Worm (Caenorhabditis elegans) whole organism, L1 larva: ENCODE results near the gene F47B7.2.

ENCODE experiments used
- C04F5.9 ChIP-seq: sonication (generic microtip); optimal IDR thresholded peaks from 2 replicates; lab custom pipeline; 2016; ENCODE audit warnings: missing genetic modification characterization, missing compliant biosample characterization
- C34B4.2 ChIP-seq: sonication (generic microtip); optimal IDR thresholded peaks from 2 replicates; lab custom pipeline; 2017; ENCODE audit warnings: mild to moderate bottlenecking, missing genetic modification characterization, missing compliant biosample characterization
- Y116A8C.19 ChIP-seq: sonication (generic microtip); optimal IDR thresholded peaks from 2 replicates; lab custom pipeline; 2016; ENCODE audit warnings: missing compliant biosample characterization, missing genetic modification characterization, borderline replicate concordance
- blmp-1 ChIP-seq: fragments of 150-350 bp; optimal IDR thresholded peaks from 2 replicates; lab custom pipeline; 2014; ENCODE audit warnings: missing biosample characterization, missing genetic modification characterization
- ceh-82 ChIP-seq, 3 experiments: fragments of 150-350 bp in 1 of 3; sonication (generic microtip) in 2 of 3; optimal IDR thresholded peaks; 2 replicates each; lab custom pipeline; 2014 to 2017; ENCODE audit warnings: missing biosample characterization in 3 of 3, missing genetic modification characterization in 3 of 3
- ceh-90 ChIP-seq: sonication (generic microtip); optimal IDR thresholded peaks from 2 replicates; lab custom pipeline; 2016; ENCODE audit warnings: missing genetic modification characterization, missing compliant biosample characterization
- ces-1 ChIP-seq: fragments of 150-350 bp; optimal IDR thresholded peaks from 2 replicates; lab custom pipeline; 2014; ENCODE audit warnings: missing biosample characterization, missing genetic modification reagents, missing genetic modification characterization
- dpl-1 ChIP-seq, 3 experiments: fragments of 150-350 bp in 2 of 3; sonication (generic microtip) in 1 of 3; optimal IDR thresholded peaks; 2 replicates each; lab custom pipeline; 2014 to 2017; ENCODE audit warnings: missing biosample characterization in 3 of 3, missing genetic modification characterization in 3 of 3, missing genetic modification reagents in 3 of 3
- dsc-1 ChIP-seq: sonication (generic microtip); optimal IDR thresholded peaks from 2 replicates; lab custom pipeline; 2016; ENCODE audit warnings: mild to moderate bottlenecking, missing genetic modification characterization, missing compliant biosample characterization
- egl-13 ChIP-seq: sonication (generic microtip); optimal IDR thresholded peaks from 2 replicates; lab custom pipeline; 2016; ENCODE audit warnings: missing genotype, missing genetic modification reagents, missing genetic modification characterization, missing compliant biosample characterization
- elt-2 ChIP-seq: sonication (generic microtip); optimal IDR thresholded peaks from 2 replicates; lab custom pipeline; 2016; ENCODE audit warnings: missing genetic modification characterization, mild to moderate bottlenecking, inconsistent platforms, missing compliant biosample characterization, missing genetic modification reagents
- elt-3 ChIP-seq, 6 experiments: fragments of 150-350 bp in 1 of 6; sonication (generic microtip); optimal IDR thresholded peaks; 2 replicates each; lab custom pipeline; 2017 to 2018; ENCODE audit warnings: missing biosample characterization in 6 of 6, missing genetic modification characterization in 6 of 6, inconsistent platforms in 1 of 6
- fkh-4 ChIP-seq: sonication (generic microtip); optimal IDR thresholded peaks from 2 replicates; lab custom pipeline; 2016; ENCODE audit warnings: missing compliant biosample characterization, missing genetic modification characterization, borderline replicate concordance
- fkh-8 ChIP-seq: sonication (generic microtip); optimal IDR thresholded peaks from 2 replicates; lab custom pipeline; 2016; ENCODE audit warnings: mild to moderate bottlenecking, missing genetic modification characterization, missing compliant biosample characterization
- grh-1 ChIP-seq: fragments of 200-800 bp; sonication (Bioruptor generic); IDR thresholded peaks from 2 replicates; pipeline ENCODE4 v1.3.6; 2022; ENCODE audit warnings: missing genetic modification reagents, missing genetic modification characterization, missing compliant biosample characterization
- hlh-17 ChIP-seq: fragments of 200-800 bp; sonication (Bioruptor generic); optimal IDR thresholded peaks from 2 replicates; lab custom pipeline; 2018; ENCODE audit warnings: missing genetic modification characterization, mild to moderate bottlenecking, missing compliant biosample characterization, moderate library complexity, borderline replicate concordance
- hpl-2 ChIP-seq: fragments of 150-350 bp; optimal IDR thresholded peaks from 2 replicates; lab custom pipeline; 2014; ENCODE audit warnings: missing biosample characterization, missing genetic modification reagents, missing genetic modification characterization
- irx-1 ChIP-seq: sonication (generic microtip); optimal IDR thresholded peaks from 2 replicates; lab custom pipeline; 2016; ENCODE audit warnings: missing genetic modification characterization, missing compliant biosample characterization
- isw-1 ChIP-seq: fragments of 200-800 bp; sonication (Bioruptor generic); IDR thresholded peaks from 2 replicates; pipeline ENCODE4 v1.3.6; 2022; ENCODE audit warnings: missing genetic modification characterization, missing compliant biosample characterization
- lin-14 ChIP-seq: fragments of 200-800 bp; sonication (Bioruptor generic); optimal IDR thresholded peaks from 2 replicates; lab custom pipeline; 2018; ENCODE audit warnings: mild to moderate bottlenecking, missing genetic modification characterization, moderate library complexity, missing compliant biosample characterization
- lin-35 ChIP-seq, 2 experiments: fragments of 150-350 bp; optimal IDR thresholded peaks; 2 replicates each; lab custom pipeline; 2014; ENCODE audit warnings: missing biosample characterization in 2 of 2, missing genetic modification characterization in 2 of 2, missing genetic modification reagents in 2 of 2
- lir-3 ChIP-seq: sonication (generic microtip); optimal IDR thresholded peaks from 2 replicates; lab custom pipeline; 2016; ENCODE audit warnings: mild to moderate bottlenecking, missing genetic modification characterization, moderate library complexity, missing compliant biosample characterization; ENCODE audit not compliant: poor library complexity
- mab-9 ChIP-seq: fragments of 200-800 bp; sonication (Bioruptor generic); IDR thresholded peaks from 2 replicates; pipeline ENCODE4 v1.3.6; 2022; ENCODE audit warnings: missing genetic modification reagents, missing genetic modification characterization, missing compliant biosample characterization
- mdl-1 ChIP-seq, 2 experiments: fragments of 150-350 bp; optimal IDR thresholded peaks; 2 replicates each; lab custom pipeline; 2014 to 2017; ENCODE audit warnings: missing biosample characterization in 2 of 2, missing genetic modification characterization in 2 of 2, inconsistent platforms in 1 of 2
- nhr-19 ChIP-seq: fragments of 200-800 bp; sonication (Bioruptor generic); conservative IDR thresholded peaks from 2 replicates; pipeline ENCODE4 v1.3.6; 2022; ENCODE audit warnings: missing genetic modification characterization, missing compliant biosample characterization
- nhr-20 ChIP-seq: sonication (generic microtip); optimal IDR thresholded peaks from 2 replicates; lab custom pipeline; 2016; ENCODE audit warnings: mild to moderate bottlenecking, missing genetic modification characterization, missing compliant biosample characterization
- nhr-28 ChIP-seq: fragments of 150-350 bp; optimal IDR thresholded peaks from 2 replicates; lab custom pipeline; 2014; ENCODE audit warnings: missing biosample characterization, missing genetic modification characterization
- nhr-71 ChIP-seq: sonication (generic microtip); optimal IDR thresholded peaks from 2 replicates; lab custom pipeline; 2016; ENCODE audit warnings: mild to moderate bottlenecking, missing genetic modification characterization, moderate library complexity, missing compliant biosample characterization
- nhr-77 ChIP-seq: fragments of 150-350 bp; optimal IDR thresholded peaks from 2 replicates; lab custom pipeline; 2014; ENCODE audit warnings: missing biosample characterization, missing genetic modification characterization
- nhr-84 ChIP-seq: sonication (generic microtip); optimal IDR thresholded peaks from 2 replicates; lab custom pipeline; 2017; ENCODE audit warnings: missing biosample characterization, missing genetic modification characterization
- nhr-85 ChIP-seq: sonication (generic microtip); peaks from one replicate; lab custom pipeline; 2016; ENCODE audit warnings: missing genetic modification characterization, inconsistent platforms, missing compliant biosample characterization
- nhr-90 ChIP-seq: sonication (generic microtip); optimal IDR thresholded peaks from 2 replicates; lab custom pipeline; 2016; ENCODE audit warnings: mild to moderate bottlenecking, missing genetic modification characterization, missing compliant biosample characterization; ENCODE audit not compliant: poor library complexity
- pax-3 ChIP-seq: fragments of 200-800 bp; sonication (Bioruptor generic); optimal IDR thresholded peaks from 2 replicates; lab custom pipeline; 2018; ENCODE audit warnings: mild to moderate bottlenecking, missing genetic modification characterization, moderate library complexity, missing compliant biosample characterization
- pqm-1 ChIP-seq: sonication (generic microtip); optimal IDR thresholded peaks from 3 replicates; lab custom pipeline; 2017; ENCODE audit warnings: missing biosample characterization, missing genetic modification characterization
- rnt-1 ChIP-seq: sonication (generic microtip); optimal IDR thresholded peaks from 2 replicates; lab custom pipeline; 2016; ENCODE audit warnings: mild to moderate bottlenecking, missing genetic modification characterization, moderate library complexity, missing compliant biosample characterization
- skn-1 ChIP-seq: fragments of 150-350 bp; optimal IDR thresholded peaks from 2 replicates; lab custom pipeline; 2014; ENCODE audit warnings: missing biosample characterization, missing genetic modification characterization
- snu-23 ChIP-seq: sonication (generic microtip); optimal IDR thresholded peaks from 2 replicates; lab custom pipeline; 2016; ENCODE audit warnings: missing genetic modification characterization, missing compliant biosample characterization
- sox-4 ChIP-seq: sonication (generic microtip); optimal IDR thresholded peaks from 2 replicates; lab custom pipeline; 2016; ENCODE audit warnings: missing genetic modification characterization, missing compliant biosample characterization
- sup-37 ChIP-seq: fragments of 200-800 bp; sonication (Bioruptor generic); optimal IDR thresholded peaks from 2 replicates; lab custom pipeline; 2018; ENCODE audit warnings: mild to moderate bottlenecking, missing genetic modification characterization, missing compliant biosample characterization
- swsn-7 ChIP-seq: sonication (generic microtip); optimal IDR thresholded peaks from 2 replicates; lab custom pipeline; 2016; ENCODE audit warnings: missing genetic modification characterization, missing compliant biosample characterization
- tbx-2 ChIP-seq: sonication (generic microtip); optimal IDR thresholded peaks from 2 replicates; lab custom pipeline; 2016; ENCODE audit warnings: missing genetic modification characterization, missing compliant biosample characterization
- unc-130 ChIP-seq: fragments of 150-350 bp; optimal IDR thresholded peaks from 2 replicates; lab custom pipeline; 2017; ENCODE audit warnings: missing biosample characterization, missing genetic modification characterization, inconsistent platforms
- unc-62 ChIP-seq: fragments of 150-350 bp; optimal IDR thresholded peaks from 2 replicates; lab custom pipeline; 2014; ENCODE audit warnings: missing biosample characterization, missing genetic modification reagents, missing genetic modification characterization
- unc-86 ChIP-seq: sonication (generic microtip); optimal IDR thresholded peaks from 2 replicates; lab custom pipeline; 2016; ENCODE audit warnings: missing genetic modification characterization, missing compliant biosample characterization
- unc-98 ChIP-seq: fragments of 200-800 bp; sonication (Bioruptor generic); IDR thresholded peaks from 2 replicates; pipeline ENCODE4 v1.3.6; 2022; ENCODE audit warnings: missing genetic modification characterization, missing compliant biosample characterization
- zag-1 ChIP-seq: fragments of 150-350 bp; optimal IDR thresholded peaks from 2 replicates; lab custom pipeline; 2014; ENCODE audit warnings: missing biosample characterization, missing genetic modification characterization
- ztf-11 ChIP-seq, 2 experiments: sonication (generic microtip); optimal IDR thresholded peaks; 2 replicates each; lab custom pipeline; 2016 to 2017; ENCODE audit warnings: missing genetic modification characterization in 2 of 2, missing biosample characterization in 1 of 2, missing compliant biosample characterization in 1 of 2

Gene F47B7.2

DNA sequence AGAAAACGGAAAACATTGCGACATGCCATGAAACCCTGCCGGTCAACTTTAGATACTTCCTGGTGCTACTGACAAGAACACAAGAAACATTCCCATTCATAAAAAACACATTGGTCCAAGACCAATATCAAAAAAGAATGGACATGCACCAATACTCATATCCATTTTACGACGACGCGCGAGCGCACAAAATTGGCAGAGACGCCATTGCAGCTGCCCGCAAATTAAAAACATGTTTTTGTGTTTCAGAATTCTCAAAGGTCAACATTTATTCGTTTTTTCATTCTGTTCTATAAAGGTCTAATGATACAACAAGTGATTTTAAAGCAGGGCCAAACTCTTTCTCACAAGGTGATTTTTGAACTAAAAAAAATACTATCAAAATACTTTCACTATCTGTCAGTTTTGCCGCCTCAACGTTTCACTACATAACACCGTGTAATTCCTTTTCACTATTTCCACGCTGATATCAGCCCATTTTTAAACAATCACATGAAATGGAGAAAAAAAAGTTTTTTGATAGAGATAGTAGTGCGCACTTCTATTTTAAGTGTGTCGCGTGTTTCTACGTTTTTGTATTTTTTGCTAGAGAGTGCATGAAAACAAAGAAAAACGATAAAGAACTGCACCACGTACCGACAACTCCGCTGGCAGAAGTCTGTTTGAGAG, 46.4 kb downstream of the F47B7.2 start:
- no peak for TF ChIP-seq sox-4 (tag; lab: Kevin White, UChicago)
- TF ChIP-seq Y116A8C.19 (tag; lab: Kevin White, UChicago) = no peak
- no peak for TF ChIP-seq egl-13 (tag; lab: Kevin White, UChicago)
- peak; percentile 40 for TF ChIP-seq nhr-85 (tag; lab: Kevin White, UChicago)
- peak; percentile 3; the same call in 1 of the 2 replicates for TF ChIP-seq nhr-19 (GFP tag; lab: Robert Waterston, UW)
- TF ChIP-seq unc-98 (GFP tag; lab: Robert Waterston, UW) = no peak
- no peak for TF ChIP-seq C34B4.2 (tag; lab: Kevin White, UChicago)
- TF ChIP-seq lin-14 (GFP tag; lab: Kevin White, UChicago) = peak; percentile 41
- TF ChIP-seq fkh-8 (tag; lab: Kevin White, UChicago) = no peak
- peak in 1 of 2 experiments; percentile 39 for TF ChIP-seq lin-35 (GFP tag; optimal IDR thresholded peaks at IDR 0.05; lab: Kevin White, UChicago)
- peak; percentile 37 for TF ChIP-seq hpl-2 (GFP tag; lab: Kevin White, UChicago)
- TF ChIP-seq ceh-82 (tag; optimal IDR thresholded peaks at IDR 0.05; lab: Kevin White, UChicago) = no peak
- TF ChIP-seq mdl-1 (tag; optimal IDR thresholded peaks at IDR 0.05; lab: Kevin White, UChicago) = peak in 1 of 2 experiments; percentile 35
- no peak for TF ChIP-seq swsn-7 (tag; lab: Kevin White, UChicago)
- no peak for TF ChIP-seq mab-9 (GFP tag; lab: Robert Waterston, UW)
- no peak for TF ChIP-seq sup-37
- peak; percentile 76 for TF ChIP-seq blmp-1 (tag; lab: Kevin White, UChicago)
- peak; percentile 53 for TF ChIP-seq nhr-71
- TF ChIP-seq unc-62 = no peak
- no peak for TF ChIP-seq dpl-1 (GFP tag; optimal IDR thresholded peaks at IDR 0.05; lab: Kevin White, UChicago)
- peak; percentile 32 for TF ChIP-seq snu-23 (GFP tag; lab: Kevin White, UChicago)
- TF ChIP-seq unc-130 (tag; lab: Kevin White, UChicago) = no peak
- no peak for TF ChIP-seq nhr-28 (tag; lab: Kevin White, UChicago)
- TF ChIP-seq nhr-84 = no peak
- TF ChIP-seq grh-1 = no peak
- peak; percentile 84 for TF ChIP-seq elt-2
- TF ChIP-seq isw-1 (GFP tag; lab: Robert Waterston, UW) = no peak
- TF ChIP-seq ztf-11 (tag; optimal IDR thresholded peaks at IDR 0.05; lab: Kevin White, UChicago) = no peak
- peak; percentile 90 for TF ChIP-seq dsc-1 (tag; lab: Kevin White, UChicago)
- TF ChIP-seq nhr-90 (tag; lab: Kevin White, UChicago) = peak; percentile 6
- TF ChIP-seq zag-1 (tag; lab: Kevin White, UChicago) = no peak
- TF ChIP-seq pax-3 = no peak
- no peak for TF ChIP-seq C04F5.9 (tag; lab: Kevin White, UChicago)
- no peak for TF ChIP-seq irx-1
- peak in 4 of 6 experiments; percentile 16 to 63 (median 30) for TF ChIP-seq elt-3 (tag; optimal IDR thresholded peaks at IDR 0.05; lab: Kevin White, UChicago)
- peak; percentile 14 for TF ChIP-seq pqm-1
- TF ChIP-seq nhr-77 (tag; lab: Kevin White, UChicago) = no peak
- TF ChIP-seq ceh-90 = no peak
- TF ChIP-seq tbx-2 (tag; lab: Kevin White, UChicago) = no peak
- no peak for TF ChIP-seq lir-3 (tag; lab: Kevin White, UChicago)
- TF ChIP-seq fkh-4 (tag; lab: Kevin White, UChicago) = peak; percentile 40
- no peak for TF ChIP-seq unc-86 (tag; lab: Kevin White, UChicago)
- peak; percentile 43 for TF ChIP-seq nhr-20 (tag; lab: Kevin White, UChicago)
- no peak for TF ChIP-seq hlh-17
- TF ChIP-seq rnt-1 (tag; lab: Kevin White, UChicago) = no peak
- no peak for TF ChIP-seq ces-1 (GFP tag; lab: Kevin White, UChicago)
- no peak for TF ChIP-seq skn-1 (tag; lab: Kevin White, UChicago)
- TF ChIP-seq, all 84 proteins: peak for 16
